Fruit fly (Drosophila melanogaster) whole organism, embryonic: ENCODE measurements around the gene CG42764.

Experiments used
- Asciz ChIP-seq: fragments of 200-800 bp; sonication (Bioruptor generic); optimal IDR thresholded peaks from 2 replicates; lab custom pipeline; 2017; ENCODE audit warnings: missing biosample characterization, mild to moderate bottlenecking, missing genetic modification characterization, missing genetic modification reagents
- Atf3 ChIP-seq: fragments of 200-800 bp; sonication (Bioruptor generic); optimal IDR thresholded peaks from 3 replicates; lab custom pipeline; 2016; ENCODE audit warnings: missing biosample characterization, missing genetic modification characterization
- Atf6 ChIP-seq: fragments of 200-800 bp; sonication (Bioruptor generic); IDR thresholded peaks from 2 replicates; pipeline ENCODE4 v1.3.6; 2022; ENCODE audit warnings: missing biosample characterization, missing genetic modification characterization
- Bgb ChIP-seq: fragments of 200-800 bp; sonication (Bioruptor generic); IDR thresholded peaks from 2 replicates; pipeline ENCODE4 v1.3.6; 2022; ENCODE audit warnings: missing biosample characterization, missing genetic modification characterization; ENCODE audit not compliant: partially characterized antibody
- CG10267 ChIP-seq: fragments of 200-800 bp; sonication (Bioruptor generic); optimal IDR thresholded peaks from 2 replicates; lab custom pipeline; 2018; ENCODE audit warnings: missing biosample characterization, mild to moderate bottlenecking, missing genetic modification characterization, moderate library complexity
- CG10366 ChIP-seq: fragments of 200-800 bp; sonication (Bioruptor generic); IDR thresholded peaks from 2 replicates; pipeline ENCODE4 v1.3.6; 2022; ENCODE audit warnings: missing biosample characterization, missing genetic modification characterization
- CG12744 ChIP-seq: fragments of 200-800 bp; sonication (Bioruptor generic); optimal IDR thresholded peaks from 2 replicates; lab custom pipeline; 2016; ENCODE audit warnings: missing biosample characterization, missing genetic modification characterization
- CG13424 ChIP-seq: fragments of 200-800 bp; sonication (Bioruptor generic); optimal IDR thresholded peaks from 2 replicates; lab custom pipeline; 2019; ENCODE audit warnings: missing biosample characterization, mild to moderate bottlenecking, missing genetic modification characterization, moderate library complexity
- CG15601 ChIP-seq: fragments of 200-800 bp; sonication (Bioruptor generic); optimal IDR thresholded peaks from 3 replicates; lab custom pipeline; 2019; ENCODE audit warnings: missing biosample characterization, mild to moderate bottlenecking, missing genetic modification characterization, moderate library complexity
- CG17829 ChIP-seq: fragments of 200-800 bp; optimal IDR thresholded peaks from 2 replicates; lab custom pipeline; 2019; ENCODE audit warnings: missing biosample characterization, mild to moderate bottlenecking, missing genetic modification characterization, moderate library complexity
- CG2712 ChIP-seq: fragments of 200-800 bp; optimal IDR thresholded peaks from 3 replicates; lab custom pipeline; 2019; ENCODE audit warnings: missing biosample characterization, mild to moderate bottlenecking, missing genetic modification characterization, moderate library complexity
- CG31365 ChIP-seq: fragments of 200-800 bp; sonication (Bioruptor generic); optimal IDR thresholded peaks from 2 replicates; lab custom pipeline; 2018; ENCODE audit warnings: missing biosample characterization, mild to moderate bottlenecking, missing genetic modification characterization
- CG32767 ChIP-seq: fragments of 200-800 bp; sonication (Bioruptor generic); IDR thresholded peaks from 2 replicates; pipeline ENCODE4 v1.3.6; 2022; ENCODE audit warnings: missing biosample characterization, missing genetic modification characterization
- CG43689 ChIP-seq: fragments of 200-800 bp; sonication (Bioruptor generic); IDR thresholded peaks from 2 replicates; pipeline ENCODE4 v1.3.6; 2022; ENCODE audit warnings: missing biosample characterization, missing genetic modification characterization
- CG6654 ChIP-seq: fragments of 200-800 bp; sonication (Bioruptor generic); optimal IDR thresholded peaks from 2 replicates; lab custom pipeline; 2017; ENCODE audit warnings: missing biosample characterization, mild to moderate bottlenecking, missing genetic modification characterization
- CG7372 ChIP-seq: fragments of 200-800 bp; sonication (Bioruptor generic); IDR thresholded peaks from 2 replicates; pipeline ENCODE4 v1.3.6; 2022; ENCODE audit warnings: missing biosample characterization, missing genetic modification characterization
- CG8089 ChIP-seq: fragments of 200-800 bp; sonication (Bioruptor generic); optimal IDR thresholded peaks from 3 replicates; lab custom pipeline; 2016; ENCODE audit warnings: missing biosample characterization, missing genetic modification characterization
- CG8359 ChIP-seq: fragments of 200-800 bp; sonication (Bioruptor generic); optimal IDR thresholded peaks from 2 replicates; lab custom pipeline; 2017; ENCODE audit warnings: missing biosample characterization, mild to moderate bottlenecking, missing genetic modification characterization, borderline replicate concordance
- CG9609 ChIP-seq: fragments of 200-800 bp; sonication (Bioruptor generic); optimal IDR thresholded peaks from 3 replicates; lab custom pipeline; 2016; ENCODE audit warnings: missing biosample characterization, missing genetic modification characterization
- CG9797 ChIP-seq: fragments of 200-800 bp; sonication (Bioruptor generic); optimal IDR thresholded peaks from 3 replicates; lab custom pipeline; 2018; ENCODE audit warnings: missing biosample characterization, mild to moderate bottlenecking, missing genetic modification characterization
- Dbx ChIP-seq: fragments of 200-800 bp; sonication (Bioruptor generic); IDR thresholded peaks from 3 replicates; pipeline ENCODE4 v1.3.6; 2022; ENCODE audit warnings: missing biosample characterization, missing genetic modification characterization
- Fer2 ChIP-seq: fragments of 200-800 bp; sonication (Bioruptor generic); optimal IDR thresholded peaks from 2 replicates; lab custom pipeline; 2018; ENCODE audit warnings: missing biosample characterization, mild to moderate bottlenecking, missing genetic modification characterization, moderate library complexity
- HLH4C ChIP-seq: fragments of 200-800 bp; sonication (Bioruptor generic); IDR thresholded peaks from 3 replicates; pipeline ENCODE4 v1.3.6; 2022; ENCODE audit warnings: missing biosample characterization, missing genetic modification characterization; ENCODE audit not compliant: partially characterized antibody
- HmgD ChIP-seq: fragments of 200-800 bp; sonication (Bioruptor generic); optimal IDR thresholded peaks from 3 replicates; lab custom pipeline; 2016; ENCODE audit warnings: missing biosample characterization, missing genetic modification characterization
- HmgZ ChIP-seq: fragments of 200-800 bp; sonication (Bioruptor generic); optimal IDR thresholded peaks from 2 replicates; lab custom pipeline; 2018; ENCODE audit warnings: missing biosample characterization, mild to moderate bottlenecking, missing genetic modification characterization
- Lim3 ChIP-seq: fragments of 200-800 bp; sonication (Bioruptor generic); IDR thresholded peaks from 2 replicates; pipeline ENCODE4 v1.3.6; 2022; ENCODE audit warnings: missing biosample characterization, missing genetic modification characterization
- MBD-R2 ChIP-seq: fragments of 200-800 bp; sonication (Bioruptor generic); IDR thresholded peaks from 2 replicates; pipeline ENCODE4 v1.3.6; 2022; ENCODE audit warnings: missing biosample characterization, missing genetic modification characterization
- Mrtf ChIP-seq: fragments of 200-800 bp; sonication (Bioruptor generic); IDR thresholded peaks from 3 replicates; pipeline ENCODE4 v1.3.6; 2022; ENCODE audit warnings: missing biosample characterization, missing genetic modification characterization
- NK7.1 ChIP-seq: fragments of 200-800 bp; sonication (Bioruptor generic); optimal IDR thresholded peaks from 3 replicates; lab custom pipeline; 2016; ENCODE audit warnings: missing biosample characterization, missing genetic modification characterization
- NfI ChIP-seq: fragments of 200-800 bp; sonication (Bioruptor generic); optimal IDR thresholded peaks from 3 replicates; lab custom pipeline; 2018; ENCODE audit warnings: missing biosample characterization, mild to moderate bottlenecking, missing genetic modification characterization, moderate library complexity
- Sox102F ChIP-seq: fragments of 200-800 bp; sonication (Bioruptor generic); optimal IDR thresholded peaks from 2 replicates; lab custom pipeline; 2018; ENCODE audit warnings: missing biosample characterization, mild to moderate bottlenecking, missing genetic modification characterization, moderate library complexity
- ab ChIP-seq: fragments of 200-800 bp; sonication (Bioruptor generic); optimal IDR thresholded peaks from 2 replicates; lab custom pipeline; 2016; ENCODE audit warnings: missing biosample characterization, missing genetic modification characterization
- ac ChIP-seq: fragments of 200-800 bp; sonication (Bioruptor generic); optimal IDR thresholded peaks from 3 replicates; lab custom pipeline; 2017; ENCODE audit warnings: missing biosample characterization, mild to moderate bottlenecking, missing genetic modification characterization
- ase ChIP-seq: fragments of 200-800 bp; sonication (Bioruptor generic); IDR thresholded peaks from 3 replicates; pipeline ENCODE4 v1.3.6; 2022; ENCODE audit warnings: missing biosample characterization, missing genetic modification characterization
- chm ChIP-seq: fragments of 200-800 bp; sonication (Bioruptor generic); IDR thresholded peaks from 2 replicates; pipeline ENCODE4 v1.3.6; 2022; ENCODE audit warnings: missing biosample characterization, missing genetic modification characterization
- crp ChIP-seq, 2 experiments: fragments of 200-800 bp; sonication (Bioruptor generic); optimal IDR thresholded peaks; 2 replicates in 1 of 2; 3 replicates in 1 of 2; lab custom pipeline; 2017; ENCODE audit warnings: missing biosample characterization in 2 of 2, missing genetic modification characterization in 2 of 2, mild to moderate bottlenecking in 1 of 2, moderate library complexity in 1 of 2
- ems ChIP-seq: fragments of 200-800 bp; sonication (Bioruptor generic); optimal IDR thresholded peaks from 3 replicates; lab custom pipeline; 2016; ENCODE audit warnings: missing biosample characterization, missing genetic modification characterization
- fd96Cb ChIP-seq: fragments of 200-800 bp; sonication (Bioruptor generic); optimal IDR thresholded peaks from 2 replicates; lab custom pipeline; 2018; ENCODE audit warnings: missing biosample characterization, mild to moderate bottlenecking, missing genetic modification characterization, moderate library complexity
- gfzf ChIP-seq: fragments of 200-800 bp; sonication (Bioruptor generic); optimal IDR thresholded peaks from 2 replicates; lab custom pipeline; 2016; ENCODE audit warnings: missing biosample characterization, mild to moderate bottlenecking, missing genetic modification characterization, moderate library complexity
- her ChIP-seq: fragments of 200-800 bp; sonication (Bioruptor generic); optimal IDR thresholded peaks from 2 replicates; lab custom pipeline; 2016; ENCODE audit warnings: missing biosample characterization, missing genetic modification characterization
- jumu ChIP-seq: fragments of 200-800 bp; sonication (Bioruptor generic); optimal IDR thresholded peaks from 3 replicates; lab custom pipeline; 2016; ENCODE audit warnings: missing biosample characterization, missing genetic modification characterization
- mld ChIP-seq: fragments of 200-800 bp; sonication (Bioruptor generic); IDR thresholded peaks from 3 replicates; pipeline ENCODE4 v1.3.6; 2022; ENCODE audit warnings: missing biosample characterization, missing genetic modification characterization; ENCODE audit not compliant: partially characterized antibody
- psq ChIP-seq: fragments of 200-800 bp; sonication (Bioruptor generic); optimal IDR thresholded peaks from 2 replicates; lab custom pipeline; 2017; ENCODE audit warnings: missing biosample characterization, missing genetic modification characterization
- pum ChIP-seq: fragments of 200-800 bp; sonication (Bioruptor generic); optimal IDR thresholded peaks from 2 replicates; lab custom pipeline; 2016; ENCODE audit warnings: missing biosample characterization, missing genetic modification characterization
- row ChIP-seq: fragments of 200-800 bp; sonication (Bioruptor generic); IDR thresholded peaks from 3 replicates; pipeline ENCODE4 v1.3.6; 2022; ENCODE audit warnings: missing biosample characterization, missing genetic modification characterization
- sr ChIP-seq: fragments of 200-800 bp; sonication (Bioruptor generic); IDR thresholded peaks from 3 replicates; pipeline ENCODE4 v1.3.6; 2022; ENCODE audit warnings: missing biosample characterization, missing genetic modification characterization
- trem ChIP-seq: fragments of 200-800 bp; optimal IDR thresholded peaks from 3 replicates; lab custom pipeline; 2019; ENCODE audit warnings: missing biosample characterization, mild to moderate bottlenecking, missing genetic modification characterization, moderate library complexity
- vnd ChIP-seq: fragments of 200-800 bp; sonication (Bioruptor generic); IDR thresholded peaks from 3 replicates; pipeline ENCODE4 v1.3.6; 2022; ENCODE audit warnings: missing biosample characterization, missing genetic modification characterization; ENCODE audit not compliant: partially characterized antibody
- zen2 ChIP-seq: fragments of 200-800 bp; sonication (Bioruptor generic); IDR thresholded peaks from 3 replicates; pipeline ENCODE4 v1.3.6; 2022; ENCODE audit warnings: missing biosample characterization, missing genetic modification characterization; ENCODE audit not compliant: partially characterized antibody

CG42764 gene

DNA sequence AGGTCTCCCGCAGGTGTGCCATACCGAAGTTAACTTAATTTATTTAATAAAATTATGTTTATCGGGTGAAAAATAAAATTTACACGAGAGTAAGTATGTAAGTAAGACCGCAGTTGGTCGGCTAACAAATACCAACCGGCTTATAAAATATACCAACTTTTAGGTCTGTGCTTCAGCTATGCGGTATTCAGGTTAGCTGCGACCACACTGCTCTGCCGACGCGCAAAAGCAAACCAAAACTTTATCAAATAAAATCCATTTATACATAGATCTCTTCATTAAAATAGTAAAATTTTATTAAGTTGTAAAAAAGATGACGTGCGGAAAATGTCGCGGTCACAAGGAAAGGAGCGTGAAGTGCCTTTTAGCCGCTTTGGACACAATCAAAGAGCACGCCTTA lies 29.8 kb downstream of the CG42764 start, which contains the start of the genes mRpL15 and CtIP (continued):
- TF ChIP-seq CG32767 (GFP tag; lab: Robert Waterston, UW) (no peak), Atf3 (no peak), HLH4C (GFP tag; lab: Robert Waterston, UW) (no peak), NK7.1 (no peak), jumu (GFP tag; lab: Kevin White, UChicago) (no peak), HmgD (GFP tag; lab: Kevin White, UChicago) (no peak), ems (GFP tag; lab: Kevin White, UChicago) (no peak), her (no peak), CG7372 (GFP tag; lab: Robert Waterston, UW) (no peak), row (no peak), Fer2 (no peak), gfzf (GFP tag; lab: Kevin White, UChicago) (peak; percentile 88), chm (GFP tag; lab: Robert Waterston, UW) (no peak), CG8089 (GFP tag; lab: Kevin White, UChicago) (no peak), zen2 (no peak), pum (GFP tag; lab: Kevin White, UChicago) (no peak), CG10267 (peak; percentile 26), Sox102F (GFP tag; lab: Kevin White, UChicago) (no peak), CG12744 (GFP tag; lab: Kevin White, UChicago) (no peak), Bgb (peak; percentile 39; the same call in 1 of the 2 replicates), HmgZ (peak; percentile 15), fd96Cb (tag; lab: Kevin White, UChicago) (no peak), MBD-R2 (GFP tag; lab: Robert Waterston, UW) (peak; percentile 86), ase (GFP tag; lab: Robert Waterston, UW) (no peak), ab (GFP tag; lab: Kevin White, UChicago) (no peak), psq (GFP tag; lab: Kevin White, UChicago) (no peak), Asciz (no peak), CG10366 (no peak), CG15601 (tag; lab: Kevin White, UChicago) (no peak), CG2712 (tag; lab: Kevin White, UChicago) (peak; percentile 11), CG17829 (tag; lab: Kevin White, UChicago) (peak; percentile 24), CG13424 (tag; lab: Kevin White, UChicago) (no peak), CG31365 (tag; lab: Kevin White, UChicago) (no peak), sr (no peak), Mrtf (no peak), Atf6 (GFP tag; lab: Robert Waterston, UW) (no peak), CG43689 (GFP tag; lab: Robert Waterston, UW) (no peak), vnd (no peak), CG8359 (GFP tag; lab: Kevin White, UChicago) (no peak), CG9609 (GFP tag; lab: Kevin White, UChicago) (no peak), mld (no peak), CG9797 (GFP tag; lab: Kevin White, UChicago) (peak; percentile 83), crp (GFP tag; optimal IDR thresholded peaks at IDR 0.05; lab: Kevin White, UChicago) (peak in 1 of 2 experiments; percentile 65), NfI (no peak), Dbx (GFP tag; lab: Robert Waterston, UW) (no peak), Lim3 (no peak), trem (tag; lab: Kevin White, UChicago) (peak; percentile 53), ac (GFP tag; lab: Kevin White, UChicago) (no peak), CG6654 (no peak)
